Fruit fly (Drosophila melanogaster) whole organism, embryonic: Measurements from ENCODE around the gene Gr89a.

Source experiments
- ATbp ChIP-seq: fragments of 200-800 bp; sonication (Bioruptor generic); optimal IDR thresholded peaks from 2 replicates; lab custom pipeline; 2017; ENCODE audit warnings: missing biosample characterization, mild to moderate bottlenecking, missing genetic modification characterization, missing genetic modification reagents
- Abd-B ChIP-seq: fragments of 200-800 bp; sonication (Bioruptor generic); optimal IDR thresholded peaks from 2 replicates; lab custom pipeline; 2018; ENCODE audit warnings: missing biosample characterization, mild to moderate bottlenecking, missing genetic modification characterization, moderate library complexity
- CG10274 ChIP-seq: fragments of 200-800 bp; sonication (Bioruptor generic); optimal IDR thresholded peaks from 3 replicates; lab custom pipeline; 2017; ENCODE audit warnings: missing biosample characterization, mild to moderate bottlenecking, missing genetic modification characterization
- CG12155 ChIP-seq: fragments of 200-800 bp; sonication (Bioruptor generic); optimal IDR thresholded peaks from 3 replicates; lab custom pipeline; 2016; ENCODE audit warnings: missing biosample characterization, missing genetic modification characterization
- CG12236 ChIP-seq: fragments of 200-800 bp; sonication (Bioruptor generic); optimal IDR thresholded peaks from 2 replicates; lab custom pipeline; 2016; ENCODE audit warnings: missing biosample characterization, missing genetic modification characterization
- CG1233 ChIP-seq: fragments of 200-800 bp; sonication (Bioruptor generic); optimal IDR thresholded peaks from 4 replicates; lab custom pipeline; 2018; ENCODE audit warnings: missing biosample characterization, mild to moderate bottlenecking, missing genetic modification characterization
- CG2202 ChIP-seq: fragments of 200-800 bp; sonication (Bioruptor generic); optimal IDR thresholded peaks from 2 replicates; lab custom pipeline; 2018; ENCODE audit warnings: missing biosample characterization, mild to moderate bottlenecking, missing genetic modification characterization
- CG2889 ChIP-seq: fragments of 200-800 bp; sonication (Bioruptor generic); IDR thresholded peaks from 3 replicates; pipeline ENCODE4 v1.3.6; 2022; ENCODE audit warnings: missing biosample characterization, missing genetic modification characterization
- CG34376 ChIP-seq: fragments of 200-800 bp; sonication (Bioruptor generic); optimal IDR thresholded peaks from 2 replicates; lab custom pipeline; 2018; ENCODE audit warnings: missing biosample characterization, mild to moderate bottlenecking, missing genetic modification characterization
- CG3838 ChIP-seq: fragments of 200-800 bp; sonication (Bioruptor generic); optimal IDR thresholded peaks from 3 replicates; lab custom pipeline; 2016; ENCODE audit warnings: missing biosample characterization, missing genetic modification characterization
- CG3995 ChIP-seq: fragments of 200-800 bp; sonication (Bioruptor generic); optimal IDR thresholded peaks from 3 replicates; lab custom pipeline; 2016; ENCODE audit warnings: missing biosample characterization, missing genetic modification characterization
- CG43689 ChIP-seq: fragments of 200-800 bp; sonication (Bioruptor generic); IDR thresholded peaks from 2 replicates; pipeline ENCODE4 v1.3.6; 2022; ENCODE audit warnings: missing biosample characterization, missing genetic modification characterization
- CG4730 ChIP-seq: fragments of 200-800 bp; sonication (Bioruptor generic); IDR thresholded peaks from 2 replicates; pipeline ENCODE4 v1.3.6; 2022; ENCODE audit warnings: missing biosample characterization, missing genetic modification characterization
- CG4854 ChIP-seq: fragments of 200-800 bp; sonication (Bioruptor generic); optimal IDR thresholded peaks from 2 replicates; lab custom pipeline; 2016; ENCODE audit warnings: missing biosample characterization, missing genetic modification characterization, inconsistent platforms
- CG6689 ChIP-seq: fragments of 200-800 bp; sonication (Bioruptor generic); IDR thresholded peaks from 2 replicates; pipeline ENCODE4 v1.3.6; 2022; ENCODE audit warnings: missing biosample characterization, missing genetic modification characterization
- CG6791 ChIP-seq: fragments of 200-800 bp; sonication (Bioruptor generic); IDR thresholded peaks from 3 replicates; pipeline ENCODE4 v1.3.6; 2022; ENCODE audit warnings: missing biosample characterization, missing genetic modification characterization; ENCODE audit not compliant: partially characterized antibody
- CG6854 ChIP-seq: fragments of 200-800 bp; sonication (Bioruptor generic); optimal IDR thresholded peaks from 3 replicates; lab custom pipeline; 2017; ENCODE audit warnings: missing biosample characterization, mild to moderate bottlenecking, missing genetic modification characterization
- CG7745 ChIP-seq: fragments of 200-800 bp; sonication (Bioruptor generic); optimal IDR thresholded peaks from 2 replicates; lab custom pipeline; 2018; ENCODE audit warnings: missing biosample characterization, mild to moderate bottlenecking, missing genetic modification characterization, moderate library complexity
- CG7839 ChIP-seq: fragments of 200-800 bp; sonication (Bioruptor generic); optimal IDR thresholded peaks from 3 replicates; lab custom pipeline; 2018; ENCODE audit warnings: missing biosample characterization, mild to moderate bottlenecking, missing genetic modification characterization, moderate library complexity
- CG9797 ChIP-seq: fragments of 200-800 bp; sonication (Bioruptor generic); optimal IDR thresholded peaks from 3 replicates; lab custom pipeline; 2018; ENCODE audit warnings: missing biosample characterization, mild to moderate bottlenecking, missing genetic modification characterization
- CTCF ChIP-seq: fragments of 200-800 bp; sonication (Bioruptor generic); optimal IDR thresholded peaks from 2 replicates; lab custom pipeline; 2017; ENCODE audit warnings: missing biosample characterization, mild to moderate bottlenecking, missing genetic modification characterization, moderate library complexity
- Deaf1 ChIP-seq: fragments of 200-800 bp; optimal IDR thresholded peaks from 3 replicates; lab custom pipeline; 2019; ENCODE audit warnings: missing biosample characterization, mild to moderate bottlenecking, missing genetic modification characterization, moderate library complexity
- Dip2 ChIP-seq: fragments of 200-800 bp; sonication (Bioruptor generic); IDR thresholded peaks from 2 replicates; pipeline ENCODE4 v1.3.6; 2022; ENCODE audit warnings: missing biosample characterization, missing genetic modification characterization
- Drgx ChIP-seq: fragments of 200-800 bp; sonication (Bioruptor generic); IDR thresholded peaks from 2 replicates; pipeline ENCODE4 v1.3.6; 2022; ENCODE audit warnings: missing biosample characterization, missing genetic modification characterization
- Elba2 ChIP-seq: fragments of 200-800 bp; sonication (Bioruptor generic); optimal IDR thresholded peaks from 3 replicates; lab custom pipeline; 2016; ENCODE audit warnings: missing biosample characterization, missing genetic modification characterization
- Fer1 ChIP-seq: fragments of 200-800 bp; sonication (Bioruptor generic); optimal IDR thresholded peaks from 2 replicates; lab custom pipeline; 2017; ENCODE audit warnings: missing biosample characterization, mild to moderate bottlenecking, missing genetic modification characterization
- HLH3B ChIP-seq: fragments of 200-800 bp; sonication (Bioruptor generic); IDR thresholded peaks from 2 replicates; pipeline ENCODE4 v1.3.6; 2022; ENCODE audit warnings: missing biosample characterization, missing genetic modification characterization
- Hey ChIP-seq: fragments of 200-800 bp; sonication (Bioruptor generic); optimal IDR thresholded peaks from 3 replicates; lab custom pipeline; 2018; ENCODE audit warnings: missing biosample characterization, mild to moderate bottlenecking, missing genetic modification characterization
- Hr39 ChIP-seq: fragments of >200 bp; optimal IDR thresholded peaks from 2 replicates; lab custom pipeline; 2017
- Kr ChIP-seq: fragments of 200-800 bp; sonication (Bioruptor generic); optimal IDR thresholded peaks from 2 replicates; lab custom pipeline; 2017; ENCODE audit warnings: missing biosample characterization, mild to moderate bottlenecking, missing genetic modification characterization
- MESR4 ChIP-seq: fragments of 200-800 bp; sonication (Bioruptor generic); optimal IDR thresholded peaks from 2 replicates; lab custom pipeline; 2018; ENCODE audit warnings: missing biosample characterization, mild to moderate bottlenecking, missing genetic modification characterization, moderate library complexity
- Optix ChIP-seq: fragments of 200-800 bp; sonication (Bioruptor generic); IDR thresholded peaks from 3 replicates; pipeline ENCODE4 v1.3.6; 2022; ENCODE audit warnings: missing biosample characterization, missing genetic modification characterization
- ato ChIP-seq: fragments of 200-800 bp; sonication (Bioruptor generic); IDR thresholded peaks from 2 replicates; pipeline ENCODE4 v1.3.6; 2022; ENCODE audit warnings: missing biosample characterization, missing genetic modification characterization; ENCODE audit not compliant: partially characterized antibody
- bowl ChIP-seq: fragments of 200-800 bp; sonication (Bioruptor generic); IDR thresholded peaks from 2 replicates; pipeline ENCODE4 v1.3.6; 2022; ENCODE audit warnings: missing biosample characterization, missing genetic modification characterization
- crp ChIP-seq, 2 experiments: fragments of 200-800 bp; sonication (Bioruptor generic); optimal IDR thresholded peaks; 2 replicates in 1 of 2; 3 replicates in 1 of 2; lab custom pipeline; 2017; ENCODE audit warnings: missing biosample characterization in 2 of 2, missing genetic modification characterization in 2 of 2, mild to moderate bottlenecking in 1 of 2, moderate library complexity in 1 of 2
- dan ChIP-seq: fragments of 200-800 bp; sonication (Bioruptor generic); IDR thresholded peaks from 2 replicates; pipeline ENCODE4 v1.3.6; 2022; ENCODE audit warnings: missing biosample characterization, missing genetic modification characterization
- dm ChIP-seq: fragments of 200-800 bp; sonication (Bioruptor generic); optimal IDR thresholded peaks from 3 replicates; lab custom pipeline; 2016; ENCODE audit warnings: missing biosample characterization, missing genetic modification characterization
- fd96Cb ChIP-seq: fragments of 200-800 bp; sonication (Bioruptor generic); optimal IDR thresholded peaks from 2 replicates; lab custom pipeline; 2018; ENCODE audit warnings: missing biosample characterization, mild to moderate bottlenecking, missing genetic modification characterization, moderate library complexity
- hb ChIP-seq: fragments of 200-800 bp; sonication (Bioruptor generic); IDR thresholded peaks from 3 replicates; pipeline ENCODE4 v1.3.6; 2022; ENCODE audit warnings: missing biosample characterization, missing genetic modification characterization; ENCODE audit not compliant: partially characterized antibody
- ken ChIP-seq: fragments of 200-800 bp; sonication (Bioruptor generic); IDR thresholded peaks from 3 replicates; pipeline ENCODE4 v1.3.6; 2022; ENCODE audit warnings: missing biosample characterization, missing genetic modification characterization
- mirr ChIP-seq: fragments of 200-800 bp; sonication (Bioruptor generic); optimal IDR thresholded peaks from 3 replicates; lab custom pipeline; 2018; ENCODE audit warnings: missing biosample characterization, mild to moderate bottlenecking, missing genetic modification characterization
- oc ChIP-seq: fragments of 200-800 bp; sonication (Bioruptor generic); optimal IDR thresholded peaks from 2 replicates; lab custom pipeline; 2018; ENCODE audit warnings: missing biosample characterization, mild to moderate bottlenecking, missing genetic modification characterization, moderate library complexity
- peb ChIP-seq: fragments of 200-800 bp; sonication (Bioruptor generic); IDR thresholded peaks from 2 replicates; pipeline ENCODE4 v1.3.6; 2022; ENCODE audit warnings: missing biosample characterization, missing genetic modification characterization
- pfk ChIP-seq: fragments of 200-800 bp; sonication (Bioruptor generic); optimal IDR thresholded peaks from 2 replicates; lab custom pipeline; 2018; ENCODE audit warnings: missing biosample characterization, mild to moderate bottlenecking, missing genetic modification characterization, moderate library complexity
- psq ChIP-seq: fragments of 200-800 bp; sonication (Bioruptor generic); optimal IDR thresholded peaks from 2 replicates; lab custom pipeline; 2017; ENCODE audit warnings: missing biosample characterization, missing genetic modification characterization
- ranshi ChIP-seq: fragments of 200-800 bp; sonication (Bioruptor generic); IDR thresholded peaks from 2 replicates; pipeline ENCODE4 v1.3.6; 2022; ENCODE audit warnings: missing biosample characterization, missing genetic modification characterization
- ro ChIP-seq: fragments of 200-800 bp; sonication (Bioruptor generic); IDR thresholded peaks from 2 replicates; pipeline ENCODE4 v1.3.6; 2022; ENCODE audit warnings: missing biosample characterization, missing genetic modification characterization
- sens-2 ChIP-seq: fragments of 200-800 bp; sonication (Bioruptor generic); IDR thresholded peaks from 2 replicates; pipeline ENCODE4 v1.3.6; 2022; ENCODE audit warnings: missing biosample characterization, missing genetic modification characterization
- stc ChIP-seq: fragments of 200-800 bp; sonication (Bioruptor generic); IDR thresholded peaks from 2 replicates; pipeline ENCODE4 v1.3.6; 2022; ENCODE audit warnings: missing biosample characterization, missing genetic modification characterization
- tgo ChIP-seq: fragments of 200-800 bp; sonication (Bioruptor generic); IDR thresholded peaks from 3 replicates; pipeline ENCODE4 v1.3.6; 2022; ENCODE audit warnings: missing biosample characterization, missing genetic modification characterization
- tio ChIP-seq: fragments of 200-800 bp; sonication (Bioruptor generic); optimal IDR thresholded peaks from 2 replicates; lab custom pipeline; 2017; ENCODE audit warnings: missing biosample characterization, missing genetic modification characterization, inconsistent platforms
- tna ChIP-seq: fragments of 200-800 bp; sonication (Bioruptor generic); IDR thresholded peaks from 2 replicates; pipeline ENCODE4 v1.3.6; 2022; ENCODE audit warnings: missing biosample characterization, missing genetic modification characterization; ENCODE audit not compliant: partially characterized antibody
- z ChIP-seq: fragments of 200-800 bp; sonication (Bioruptor generic); IDR thresholded peaks from 3 replicates; pipeline ENCODE4 v1.3.6; 2022; ENCODE audit warnings: missing biosample characterization, missing genetic modification characterization

The Gr89a gene

DNA sequence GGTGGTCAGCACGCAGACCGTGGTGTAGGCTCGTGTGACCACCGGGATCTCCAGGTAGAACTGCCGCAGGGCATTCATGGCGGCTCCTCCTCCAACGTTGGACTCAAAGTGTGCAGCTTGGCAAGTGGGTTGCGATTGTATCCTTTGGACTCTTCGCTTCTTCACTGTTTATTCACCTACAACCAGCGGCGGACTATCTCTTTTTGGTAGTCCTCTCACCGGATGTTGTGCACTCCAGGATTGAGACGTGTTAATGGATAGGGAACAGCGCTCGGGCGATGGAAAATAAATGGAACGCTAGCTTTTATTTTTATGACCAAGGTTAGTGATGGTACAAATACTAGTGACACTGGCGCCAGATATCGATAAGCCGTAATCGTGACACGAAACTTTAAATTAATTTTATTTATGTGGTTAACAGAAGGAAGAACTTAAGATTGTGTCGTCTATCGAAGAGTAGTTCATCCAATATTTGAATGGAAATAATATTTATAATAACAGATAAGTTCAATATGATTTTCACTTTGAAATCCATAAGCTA lies 14.8 kb downstream of the Gr89a start, which contains the start of gene Der-2 (continued):
- TF ChIP-seq z (GFP tag; lab: Robert Waterston, UW) (no peak), dan (no peak), CG3995 (GFP tag; lab: Kevin White, UChicago) (peak; percentile 30), crp (GFP tag; optimal IDR thresholded peaks at IDR 0.05; lab: Kevin White, UChicago) (no peak), pfk (no peak), Hey (no peak), CG6854 (GFP tag; lab: Kevin White, UChicago) (no peak), hb (GFP tag; lab: Robert Waterston, UW) (peak; percentile 75; the same call in 2 of the 3 replicates), mirr (GFP tag; lab: Kevin White, UChicago) (no peak), CG6791 (GFP tag; lab: Robert Waterston, UW) (peak; percentile 93), tgo (GFP tag; lab: Robert Waterston, UW) (no peak), bowl (no peak), Elba2 (GFP tag; lab: Kevin White, UChicago) (no peak), Hr39 (lab: Kevin White, UChicago) (no peak), CG2889 (GFP tag; lab: Robert Waterston, UW) (no peak), MESR4 (GFP tag; lab: Kevin White, UChicago) (peak; percentile 61), Drgx (no peak), dm (GFP tag; lab: Kevin White, UChicago) (no peak), stc (no peak), Abd-B (peak; percentile 64), CG1233 (GFP tag; lab: Kevin White, UChicago) (no peak), CG2202 (no peak), CG34376 (GFP tag; lab: Kevin White, UChicago) (no peak), CTCF (GFP tag; lab: Kevin White, UChicago) (peak; percentile 20), ATbp (GFP tag; lab: Kevin White, UChicago) (no peak), ranshi (GFP tag; lab: Robert Waterston, UW) (no peak), tna (GFP tag; lab: Robert Waterston, UW) (peak; percentile 83), CG7745 (tag; lab: Kevin White, UChicago) (no peak), Fer1 (no peak), CG7839 (tag; lab: Kevin White, UChicago) (no peak), Optix (no peak), sens-2 (GFP tag; lab: Robert Waterston, UW) (no peak), oc (tag; lab: Kevin White, UChicago) (no peak), Dip2 (no peak), CG6689 (GFP tag; lab: Robert Waterston, UW) (no peak), CG43689 (no peak), Kr (GFP tag; lab: Kevin White, UChicago) (no peak), CG10274 (no peak), ato (GFP tag; lab: Robert Waterston, UW) (peak; percentile 79), Deaf1 (tag; lab: Kevin White, UChicago) (no peak), CG4730 (GFP tag; lab: Robert Waterston, UW) (no peak), CG12155 (no peak), peb (GFP tag; lab: Robert Waterston, UW) (no peak), CG12236 (no peak), psq (GFP tag; lab: Kevin White, UChicago) (no peak), ken (no peak), fd96Cb (tag; lab: Kevin White, UChicago) (no peak), CG3838 (GFP tag; lab: Kevin White, UChicago) (no peak), HLH3B (GFP tag; lab: Robert Waterston, UW) (no peak), CG9797 (GFP tag; lab: Kevin White, UChicago) (no peak), CG4854 (no peak), tio (GFP tag; lab: Kevin White, UChicago) (no peak), ro (GFP tag; lab: Robert Waterston, UW) (no peak)
